Worm (Caenorhabditis elegans): ENCODE results near the gene rpac-40.

rpac-40 gene

DNA sequence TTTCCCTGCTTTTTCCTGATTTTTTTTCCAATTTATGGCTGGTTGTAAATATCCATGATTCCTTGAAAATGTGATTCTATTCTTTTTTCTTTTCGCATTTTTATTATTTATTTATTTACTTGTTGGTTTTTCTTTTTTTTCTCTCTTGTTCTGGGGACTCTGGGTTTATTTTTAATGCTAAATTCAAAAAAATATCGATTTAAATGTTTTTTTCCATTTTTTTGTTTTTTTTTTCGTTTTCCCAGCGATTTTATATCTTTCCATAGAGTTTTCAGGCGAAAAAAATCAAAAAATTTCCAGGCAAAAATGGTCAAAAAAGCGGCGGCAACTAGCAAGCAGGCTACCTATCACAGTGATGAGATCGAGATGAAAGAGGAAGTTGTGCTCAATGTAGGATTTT lies at the start of gene rpac-40:
Gene rpac-40, plus strand, starts transcription at position 301 of the 400 bp plus-strand sequence.
- TF ChIP-seq bed-3 (GFP tag; optimal IDR thresholded peaks at IDR 0.05) (no peak), ztf-11 (tag; optimal IDR thresholded peaks at IDR 0.05) (no peak), nhr-28 (tag; optimal IDR thresholded peaks at IDR 0.05) (no peak), flh-1 (GFP tag; optimal IDR thresholded peaks at IDR 0.05) (no peak), cnd-1 (tag; optimal IDR thresholded peaks at IDR 0.05) (no peak), blmp-1 (tag; optimal IDR thresholded peaks at IDR 0.05) (no peak), mab-5 (tag; optimal IDR thresholded peaks at IDR 0.05) (no peak)

DNA sequence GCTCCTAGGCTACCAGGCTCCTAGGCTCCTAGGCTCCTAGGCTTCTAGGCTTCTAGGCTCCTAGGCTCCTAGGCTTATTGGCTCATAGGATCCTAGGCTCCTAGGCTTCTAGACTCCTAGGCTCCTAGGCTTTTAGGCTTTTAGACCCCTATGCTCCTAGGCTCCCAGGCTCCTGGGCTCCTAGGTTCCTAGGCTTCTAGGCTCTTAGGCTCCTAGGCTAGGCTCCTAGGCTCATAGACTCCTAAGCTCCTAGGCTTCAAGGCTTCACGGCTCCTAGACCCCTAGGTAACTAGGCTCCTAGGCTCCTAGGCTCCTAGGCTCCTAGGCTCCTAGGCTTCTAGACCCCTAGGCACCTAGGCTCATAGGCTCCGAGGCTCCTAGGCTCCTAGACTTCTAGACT lies 47.9 kb upstream of the rpac-40 start:
- no peak for TF ChIP-seq ham-2 (GFP tag; optimal IDR thresholded peaks at IDR 0.05)
- TF ChIP-seq lin-32 (GFP tag; optimal IDR thresholded peaks at IDR 0.05), result no peak
- TF ChIP-seq nhr-28 (tag; optimal IDR thresholded peaks at IDR 0.05), result no peak
- TF ChIP-seq drap-1 (GFP tag; optimal IDR thresholded peaks at IDR 0.05), result no peak
- TF ChIP-seq ceh-39 (tag; optimal IDR thresholded peaks at IDR 0.05), result no peak
- TF ChIP-seq hlh-1 (tag; optimal IDR thresholded peaks at IDR 0.05), result no peak
- TF ChIP-seq snpc-4 (tag; optimal IDR thresholded peaks at IDR 0.05), result no peak
- TF ChIP-seq sptf-1 (tag; optimal IDR thresholded peaks at IDR 0.05), result no peak
- no peak for TF ChIP-seq nhr-237 (tag; optimal IDR thresholded peaks at IDR 0.05)
- TF ChIP-seq ces-1 (GFP tag; optimal IDR thresholded peaks at IDR 0.05), result no peak
- no peak for TF ChIP-seq M03D4.4 (tag; optimal IDR thresholded peaks at IDR 0.05)
- TF ChIP-seq ceh-43 (GFP tag; optimal IDR thresholded peaks at IDR 0.05), result no peak
- no peak for TF ChIP-seq unc-120 (tag; optimal IDR thresholded peaks at IDR 0.05; ENCODE audit: poor library complexity, severe bottlenecking)
- no peak for TF ChIP-seq pha-4 (tag; optimal IDR thresholded peaks at IDR 0.05)
- TF ChIP-seq flh-1 (GFP tag; optimal IDR thresholded peaks at IDR 0.05), result no peak
- TF ChIP-seq zip-8 (tag; optimal IDR thresholded peaks at IDR 0.05), result no peak
- no peak for TF ChIP-seq mep-1 (tag; optimal IDR thresholded peaks at IDR 0.05)
- TF ChIP-seq unc-62 (GFP tag; optimal IDR thresholded peaks at IDR 0.05), result no peak

DNA sequence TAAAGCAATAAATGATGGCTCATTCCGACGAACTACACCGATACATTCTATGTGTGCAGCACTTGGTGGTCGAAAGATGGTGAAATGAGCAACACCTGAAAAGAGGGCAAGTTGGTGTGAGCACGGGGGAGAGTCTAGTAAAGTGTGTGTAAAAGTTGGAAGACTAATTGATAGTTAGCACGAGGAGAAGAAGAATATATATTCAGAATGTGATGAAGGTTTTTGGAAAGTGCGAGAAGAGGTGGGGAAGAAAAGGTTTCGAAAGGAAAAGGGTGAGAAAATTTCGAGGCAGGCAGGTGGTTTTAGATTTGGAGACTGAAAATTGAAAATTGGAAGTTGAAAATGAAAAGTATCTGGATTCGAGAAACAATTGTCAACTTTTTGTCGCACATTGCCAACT lies 47.1 kb upstream of the rpac-40 start, which contains the start of gene Y45G5AM.6:
Gene Y45G5AM.6, minus strand, starts transcription at position 101 of the 400 bp plus-strand sequence.
- TF ChIP-seq pha-4 (tag; optimal IDR thresholded peaks at IDR 0.05), result no peak
- no peak for TF ChIP-seq flh-1 (GFP tag; optimal IDR thresholded peaks at IDR 0.05)
- no peak for TF ChIP-seq sem-2 (GFP tag; optimal IDR thresholded peaks at IDR 0.05)
- no peak for TF ChIP-seq lin-13 (tag; optimal IDR thresholded peaks at IDR 0.05)
- TF ChIP-seq bed-3 (GFP tag; optimal IDR thresholded peaks at IDR 0.05), result no peak
- no peak for TF ChIP-seq nhr-28 (tag; optimal IDR thresholded peaks at IDR 0.05)
- no peak for TF ChIP-seq nhr-12 (tag; optimal IDR thresholded peaks at IDR 0.05)
- no peak for TF ChIP-seq ham-2 (GFP tag; optimal IDR thresholded peaks at IDR 0.05)
- no peak for TF ChIP-seq mls-2 (tag; optimal IDR thresholded peaks at IDR 0.05)
- no peak for TF ChIP-seq mep-1 (tag; optimal IDR thresholded peaks at IDR 0.05)
- no peak for TF ChIP-seq M03D4.4 (tag; optimal IDR thresholded peaks at IDR 0.05)

DNA sequence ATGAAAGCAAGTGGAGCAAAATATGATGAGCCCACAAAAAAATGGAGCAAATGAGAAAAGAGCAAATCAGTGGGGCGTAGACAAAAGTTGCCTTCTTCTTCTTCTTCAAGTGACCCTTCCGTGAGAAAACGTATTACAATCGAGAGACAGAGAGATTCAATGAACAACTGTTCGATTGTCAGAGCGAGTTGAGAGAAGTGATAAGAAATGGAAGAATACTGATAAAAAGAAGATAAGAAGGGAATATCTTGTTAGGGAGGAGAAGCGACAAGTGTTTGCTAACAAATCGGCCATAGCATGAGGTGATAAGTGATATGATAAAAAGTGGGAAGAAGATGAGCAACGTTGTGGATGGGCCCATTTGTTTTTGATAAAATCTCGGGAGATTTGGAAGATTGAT lies 42.0 kb upstream of the rpac-40 start:
- TF ChIP-seq ceh-43 (GFP tag; optimal IDR thresholded peaks at IDR 0.05) (no peak), unc-120 (tag; optimal IDR thresholded peaks at IDR 0.05; ENCODE audit: poor library complexity, severe bottlenecking) (peak; percentile 85), nhr-28 (tag; optimal IDR thresholded peaks at IDR 0.05) (no peak), M03D4.4 (tag; optimal IDR thresholded peaks at IDR 0.05) (no peak), mep-1 (tag; optimal IDR thresholded peaks at IDR 0.05) (no peak), ces-1 (GFP tag; optimal IDR thresholded peaks at IDR 0.05) (no peak), ceh-83 (GFP tag; optimal IDR thresholded peaks at IDR 0.05) (no peak), mab-5 (tag; optimal IDR thresholded peaks at IDR 0.05) (no peak), hlh-1 (tag; optimal IDR thresholded peaks at IDR 0.05) (peak; percentile 99), cnd-1 (tag; optimal IDR thresholded peaks at IDR 0.05) (no peak), unc-62 (GFP tag; optimal IDR thresholded peaks at IDR 0.05) (peak; percentile 89)

DNA sequence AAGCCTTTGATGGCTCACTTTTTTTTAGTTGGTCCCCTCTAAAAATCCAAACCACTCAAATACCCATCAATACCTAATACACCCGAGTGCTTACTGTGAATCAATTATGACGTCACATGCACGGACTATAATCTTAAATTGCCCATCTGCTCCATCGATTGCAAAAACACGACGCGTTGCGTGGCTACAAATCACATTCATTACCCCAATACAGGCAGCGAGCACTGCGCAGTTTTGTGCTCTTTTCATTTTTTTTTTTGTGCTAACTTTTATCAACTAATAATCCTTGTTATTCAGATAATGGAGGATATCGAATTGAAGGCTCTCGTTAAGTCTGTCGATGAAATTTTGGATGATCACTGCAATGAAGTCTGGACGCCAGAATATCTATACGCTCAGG lies 39.2 kb upstream of the rpac-40 start, which contains the start of gene Y45G5AM.5:
Gene Y45G5AM.5, plus strand, starts transcription at position 301 of the 400 bp plus-strand sequence.
- TF ChIP-seq hlh-1 (tag; optimal IDR thresholded peaks at IDR 0.05) (no peak), zip-8 (tag; optimal IDR thresholded peaks at IDR 0.05) (peak; percentile 64)

DNA sequence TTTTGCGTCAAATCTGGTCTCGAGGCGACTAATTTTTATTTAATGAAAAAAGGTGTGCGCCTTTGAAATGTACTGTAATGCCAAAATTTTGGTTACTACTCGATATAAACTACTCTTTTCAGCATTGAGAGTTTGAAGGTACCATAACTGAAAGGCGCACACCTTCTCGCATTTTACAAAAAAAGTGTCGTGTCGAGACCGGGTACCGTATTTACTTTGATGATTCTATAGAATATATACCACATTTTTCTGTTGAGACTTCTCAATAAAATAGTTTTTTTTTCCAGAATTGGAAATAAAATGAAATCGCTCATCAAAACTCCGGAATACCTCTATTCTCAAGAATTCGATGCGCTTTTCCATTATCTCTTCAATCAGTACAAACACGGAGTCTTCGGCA lies 36.4 kb upstream of the rpac-40 start, which contains the start of gene Y45G5AM.4:
Gene Y45G5AM.4, plus strand, starts transcription at position 301 of the 400 bp plus-strand sequence.
- TF ChIP-seq ces-1 (GFP tag; optimal IDR thresholded peaks at IDR 0.05), result no peak
- TF ChIP-seq pha-4 (tag; optimal IDR thresholded peaks at IDR 0.05), result no peak
- TF ChIP-seq lin-32 (GFP tag; optimal IDR thresholded peaks at IDR 0.05), result no peak
- no peak for TF ChIP-seq nhr-28 (tag; optimal IDR thresholded peaks at IDR 0.05)
- TF ChIP-seq nhr-237 (tag; optimal IDR thresholded peaks at IDR 0.05), result no peak
- no peak for TF ChIP-seq zip-8 (tag; optimal IDR thresholded peaks at IDR 0.05)
- no peak for TF ChIP-seq lsy-2 (tag; optimal IDR thresholded peaks at IDR 0.05)
- no peak for TF ChIP-seq unc-120 (tag; optimal IDR thresholded peaks at IDR 0.05; ENCODE audit: poor library complexity, severe bottlenecking)
- no peak for TF ChIP-seq ztf-11 (tag; optimal IDR thresholded peaks at IDR 0.05)
- TF ChIP-seq nhr-76 (tag; optimal IDR thresholded peaks at IDR 0.05), result no peak
- no peak for TF ChIP-seq ham-2 (GFP tag; optimal IDR thresholded peaks at IDR 0.05)
- TF ChIP-seq M03D4.4 (tag; optimal IDR thresholded peaks at IDR 0.05), result no peak
- no peak for TF ChIP-seq unc-39 (tag; optimal IDR thresholded peaks at IDR 0.05)
- TF ChIP-seq drap-1 (GFP tag; optimal IDR thresholded peaks at IDR 0.05), result no peak
- no peak for TF ChIP-seq sem-2 (GFP tag; optimal IDR thresholded peaks at IDR 0.05)
- no peak for TF ChIP-seq cnd-1 (tag; optimal IDR thresholded peaks at IDR 0.05)
- no peak for TF ChIP-seq mep-1 (tag; optimal IDR thresholded peaks at IDR 0.05)
- TF ChIP-seq elt-3 (tag; optimal IDR thresholded peaks at IDR 0.05), result no peak
- TF ChIP-seq ceh-43 (GFP tag; optimal IDR thresholded peaks at IDR 0.05), result no peak
